Worm (Caenorhabditis elegans): ENCODE data around the gene irld-48.

The irld-48 gene

ce11 chrII:2955656-2956115 is at the start of gene irld-48:
Gene irld-48, plus strand, starts transcription at chrII:2956065.
- TF ChIP-seq daf-12 (tag; optimal IDR thresholded peaks at IDR 0.05), result no peak
- no peak for TF ChIP-seq D1046.2 (GFP tag; IDR thresholded peaks at IDR 0.05)
- no peak for TF ChIP-seq ZK546.5 (tag; optimal IDR thresholded peaks at IDR 0.05)
- no peak for TF ChIP-seq F37D6.2 (tag; optimal IDR thresholded peaks at IDR 0.05)
- no peak for TF ChIP-seq nhr-28 (tag; optimal IDR thresholded peaks at IDR 0.05)
- TF ChIP-seq aly-2 (tag; optimal IDR thresholded peaks at IDR 0.05), result no peak
- no peak for TF ChIP-seq nhr-237 (tag; optimal IDR thresholded peaks at IDR 0.05)
- TF ChIP-seq ceh-32 (tag; optimal IDR thresholded peaks at IDR 0.05; ENCODE audit: poor library complexity), result no peak
- no peak for TF ChIP-seq gei-8 (GFP tag; optimal IDR thresholded peaks at IDR 0.05)
- no peak for TF ChIP-seq mdt-29 (GFP tag; IDR thresholded peaks at IDR 0.05)
- no peak for TF ChIP-seq Y75B8A.6 (GFP tag; IDR thresholded peaks at IDR 0.05)

ce11 chrII:2913505-2913904 is 42.4 kb upstream of the irld-48 start, which contains the start of gene ubc-15:
Gene ubc-15, minus strand, starts transcription at chrII:2913605.
- no peak for TF ChIP-seq sdz-12 (GFP tag; optimal IDR thresholded peaks at IDR 0.05)
- TF ChIP-seq Y5F2A.4 (GFP tag; optimal IDR thresholded peaks at IDR 0.05), result no peak
- no peak for TF ChIP-seq zip-2 (tag; optimal IDR thresholded peaks at IDR 0.05)
- TF ChIP-seq nhr-76 (tag; optimal IDR thresholded peaks at IDR 0.05), result no peak
- no peak for TF ChIP-seq F26F4.8 (GFP tag; conservative IDR thresholded peaks at IDR 0.05)
- no peak for TF ChIP-seq snpc-4 (tag; optimal IDR thresholded peaks at IDR 0.05)
- TF ChIP-seq mxl-2 (GFP tag; conservative IDR thresholded peaks at IDR 0.05), result no peak
- no peak for TF ChIP-seq arid-1 (GFP tag; conservative IDR thresholded peaks at IDR 0.05)
- no peak for TF ChIP-seq hif-1 (tag; optimal IDR thresholded peaks at IDR 0.05)
- no peak for TF ChIP-seq daf-12 (tag; optimal IDR thresholded peaks at IDR 0.05)
- TF ChIP-seq pqm-1 (tag; optimal IDR thresholded peaks at IDR 0.05), result no peak
- TF ChIP-seq F37D6.2 (tag; optimal IDR thresholded peaks at IDR 0.05), result no peak
- no peak for TF ChIP-seq dpl-1 (GFP tag; optimal IDR thresholded peaks at IDR 0.05)

- TF ChIP-seq fkh-10 (GFP tag; optimal IDR thresholded peaks at IDR 0.05) (no peak), F26F4.8 (GFP tag; conservative IDR thresholded peaks at IDR 0.05) (no peak), nhr-77 (tag; optimal IDR thresholded peaks at IDR 0.05) (no peak), daf-8 (GFP tag; IDR thresholded peaks at IDR 0.05) (no peak), ztf-11 (tag; optimal IDR thresholded peaks at IDR 0.05) (no peak), hlh-30 (tag; optimal IDR thresholded peaks at IDR 0.05; ENCODE audit: insufficient read depth) (no peak), F10B5.3 (tag; optimal IDR thresholded peaks at IDR 0.05) (no peak), daf-16 (GFP tag; optimal IDR thresholded peaks at IDR 0.05) (no peak), daf-16 (tag; optimal IDR thresholded peaks at IDR 0.05) (no peak), snpc-1.2 (GFP tag; IDR thresholded peaks at IDR 0.05) (no peak), lin-39 (tag; optimal IDR thresholded peaks at IDR 0.05) (no peak), zfp-2 (tag; optimal IDR thresholded peaks at IDR 0.05) (no peak), rbr-2 (tag; optimal IDR thresholded peaks at IDR 0.05) (no peak), aly-2 (tag; optimal IDR thresholded peaks at IDR 0.05) (no peak), lim-7 (GFP tag; IDR thresholded peaks at IDR 0.05) (no peak), jun-1 (tag; optimal IDR thresholded peaks at IDR 0.05) (no peak), spr-1 (tag; optimal IDR thresholded peaks at IDR 0.05) (no peak), madf-9 (GFP tag; conservative IDR thresholded peaks at IDR 0.05) (no peak), zip-11 (GFP tag; IDR thresholded peaks at IDR 0.05) (no peak), aha-1 (tag) (peak; percentile 62), mxl-2 (GFP tag; conservative IDR thresholded peaks at IDR 0.05) (no peak), ama-1 (optimal IDR thresholded peaks at IDR 0.05) (no peak), nhr-25 (tag; optimal IDR thresholded peaks at IDR 0.05; ENCODE audit: borderline replicate concordance, insufficient read depth) (no peak), ceh-20 (GFP tag; IDR thresholded peaks at IDR 0.05) (no peak), nhr-11 (tag; optimal IDR thresholded peaks at IDR 0.05) (no peak), hlh-11 (tag; optimal IDR thresholded peaks at IDR 0.05) (no peak), dpl-1 (GFP tag; optimal IDR thresholded peaks at IDR 0.05) (peak; percentile 65), mes-2 (tag; optimal IDR thresholded peaks at IDR 0.05; ENCODE audit: poor library complexity, severe bottlenecking) (peak; percentile 78), mep-1 (tag; optimal IDR thresholded peaks at IDR 0.05) (no peak), F49E8.2 (tag; optimal IDR thresholded peaks at IDR 0.05; ENCODE audit: borderline replicate concordance) (peak; percentile 85), ZK546.5 (tag; optimal IDR thresholded peaks at IDR 0.05) (no peak)
Observed at ce11 chrII:2919074-2919857, 36.6 kb upstream of the irld-48 start, which contains the start of the genes ncap-1 and Y110A2AR.1. Gene ncap-1, minus strand, starts transcription at chrII:2919314. Gene Y110A2AR.1, plus strand, starts transcription at chrII:2919710.

Data from whole organism, L4 larva.